Fruit fly (Drosophila melanogaster) whole organism: ENCODE results near the gene Gnf1.

ENCODE experiments used
- Dll ChIP-seq: fragments of >200 bp; optimal IDR thresholded peaks from 2 replicates; lab custom pipeline; 2017
- pan ChIP-seq: fragments of >200 bp; optimal IDR thresholded peaks from 2 replicates; lab custom pipeline; 2017
- psq ChIP-seq: fragments of >200 bp; optimal IDR thresholded peaks from 2 replicates; lab custom pipeline; 2017
- usp ChIP-seq: fragments of >200 bp; optimal IDR thresholded peaks from 2 replicates; lab custom pipeline; 2017; ENCODE audit warnings: missing biosample characterization, missing genetic modification characterization, mixed read lengths

dm6 chr3R:4957812-4958211 lies 51.4 kb downstream of the Gnf1 start:
- TF ChIP-seq psq (lab: Kevin White, UChicago) (no peak), Dll (lab: Kevin White, UChicago) (no peak), pan (no peak), usp (GFP tag; lab: Kevin White, UChicago) (no peak)
